Worm (Caenorhabditis elegans): ENCODE measurements around the gene ttr-42.

Gene ttr-42

DNA sequence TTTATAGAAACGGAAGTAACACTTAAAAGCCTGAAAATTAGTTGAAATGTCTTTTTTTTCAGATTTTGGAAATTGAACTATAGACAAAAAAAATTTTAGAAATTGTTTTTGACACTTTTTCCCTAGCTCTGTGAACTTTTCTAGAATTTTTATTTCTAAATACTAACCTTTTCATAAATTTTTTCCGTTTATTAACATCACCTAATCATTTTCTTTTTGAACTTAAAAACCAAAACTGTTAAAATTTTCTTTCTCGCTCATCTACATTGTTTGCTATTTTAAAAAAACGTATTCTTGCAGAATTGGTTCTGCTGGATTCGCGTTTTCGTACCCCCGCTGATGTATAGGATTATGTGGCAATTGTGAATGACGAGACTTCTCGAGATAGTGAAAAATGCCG lies 16.2 kb downstream of the ttr-42 start, which contains the start of the genes nhr-40 and T03G6.7:
nhr-40 (plus strand) TSS at position 301 of the 400 bp plus-strand sequence.
T03G6.7 (plus strand) TSS at position 337 of the 400 bp plus-strand sequence.
- TF ChIP-seq lin-15B (tag; optimal IDR thresholded peaks at IDR 0.05) (no peak), mdl-1 (tag; optimal IDR thresholded peaks at IDR 0.05) (no peak), aha-1 (tag) (peak; percentile 64), F26F4.8 (GFP tag; conservative IDR thresholded peaks at IDR 0.05) (no peak), nhr-77 (tag; optimal IDR thresholded peaks at IDR 0.05) (no peak)

DNA sequence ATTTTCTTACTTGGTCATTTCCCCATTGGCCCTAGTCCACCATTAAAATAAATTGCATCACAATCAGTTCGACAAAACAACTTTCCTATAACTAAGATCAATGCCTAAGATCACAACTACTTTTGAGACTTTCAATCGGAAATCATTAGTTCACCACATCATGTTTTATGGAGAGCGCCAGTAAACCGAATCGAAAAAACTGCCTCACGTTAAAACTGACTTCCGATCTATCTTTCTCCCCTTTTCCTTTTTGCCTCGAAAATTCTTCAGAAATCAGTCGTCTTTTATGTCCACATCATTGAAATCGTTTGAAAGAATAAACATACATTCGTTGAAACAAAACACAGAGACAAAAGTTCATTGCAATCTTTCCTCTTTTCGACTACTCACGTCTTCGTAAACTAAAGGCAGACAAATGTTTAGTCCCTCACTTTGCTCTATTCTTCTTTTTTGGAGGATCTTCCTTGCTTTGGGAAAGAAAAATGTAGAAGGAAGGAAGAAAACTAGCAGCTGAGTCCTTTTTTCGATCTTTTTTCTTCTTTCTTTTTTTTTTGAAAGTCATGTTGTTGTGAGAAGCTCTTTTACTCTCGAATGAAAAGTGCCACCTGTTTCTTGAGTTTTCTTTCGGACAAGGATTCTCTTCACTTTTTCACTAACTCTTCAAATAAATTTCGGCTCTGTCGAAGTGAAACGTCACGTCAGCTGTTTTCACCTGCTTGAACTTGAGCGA lies 17.6 kb downstream of the ttr-42 start:
- TF ChIP-seq zip-2 (tag; optimal IDR thresholded peaks at IDR 0.05) (no peak), hif-1 (tag; optimal IDR thresholded peaks at IDR 0.05) (peak in 1 of 2 experiments; percentile 7), snpc-1.2 (GFP tag; IDR thresholded peaks at IDR 0.05) (no peak), lsy-2 (tag; optimal IDR thresholded peaks at IDR 0.05) (peak in 1 of 2 experiments; percentile 43), vab-7 (GFP tag; IDR thresholded peaks at IDR 0.05) (no peak), ztf-7 (tag; optimal IDR thresholded peaks at IDR 0.05) (no peak), ceh-20 (GFP tag; IDR thresholded peaks at IDR 0.05) (peak; percentile 71), ztf-11 (tag; optimal IDR thresholded peaks at IDR 0.05) (no peak), nhr-11 (tag; optimal IDR thresholded peaks at IDR 0.05) (peak; percentile 31), hlh-11 (tag; optimal IDR thresholded peaks at IDR 0.05) (peak; percentile 63), ces-1 (GFP tag; optimal IDR thresholded peaks at IDR 0.05) (no peak), unc-130 (GFP tag; optimal IDR thresholded peaks at IDR 0.05) (no peak), F44E2.7 (GFP tag; IDR thresholded peaks at IDR 0.05) (no peak), madf-5 (GFP tag; IDR thresholded peaks at IDR 0.05) (no peak), daf-16 (GFP tag; optimal IDR thresholded peaks at IDR 0.05) (peak in 1 of 2 experiments; percentile 43), daf-16 (tag; optimal IDR thresholded peaks at IDR 0.05) (no peak), tag-97 (GFP tag; IDR thresholded peaks at IDR 0.05) (no peak), fkh-10 (GFP tag; optimal IDR thresholded peaks at IDR 0.05) (peak; percentile 14), jun-1 (tag; optimal IDR thresholded peaks at IDR 0.05) (no peak), mxl-2 (GFP tag; conservative IDR thresholded peaks at IDR 0.05) (no peak), zfp-2 (tag; optimal IDR thresholded peaks at IDR 0.05) (no peak), nhr-76 (tag; optimal IDR thresholded peaks at IDR 0.05) (no peak), hlh-30 (tag; optimal IDR thresholded peaks at IDR 0.05; ENCODE audit: insufficient read depth) (peak; percentile 39)

DNA sequence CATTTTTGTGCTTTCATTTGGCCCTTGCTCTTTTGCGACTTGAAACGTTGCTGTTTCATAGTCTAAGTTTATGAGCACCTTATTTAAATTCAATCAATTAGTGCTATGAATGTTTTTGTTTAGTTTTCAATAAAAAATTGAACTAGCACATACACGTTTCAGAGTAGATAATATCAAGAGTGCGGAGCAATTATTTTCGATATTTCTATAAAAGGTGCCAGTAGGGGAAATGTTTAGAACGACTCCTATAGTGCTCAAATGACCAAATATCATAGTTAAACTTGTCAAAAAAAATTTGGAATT lies 18.2 kb downstream of the ttr-42 start:
- TF ChIP-seq fos-1 (tag; optimal IDR thresholded peaks at IDR 0.05) (no peak), egl-27 (tag; optimal IDR thresholded peaks at IDR 0.05) (no peak), rbr-2 (tag; optimal IDR thresholded peaks at IDR 0.05) (no peak), dpl-1 (GFP tag; optimal IDR thresholded peaks at IDR 0.05) (no peak), ctbp-1 (GFP tag; IDR thresholded peaks at IDR 0.05) (no peak), D1046.2 (GFP tag; IDR thresholded peaks at IDR 0.05) (no peak), mxl-3 (GFP tag; optimal IDR thresholded peaks at IDR 0.05) (no peak), F37D6.2 (tag; optimal IDR thresholded peaks at IDR 0.05) (no peak), nhr-237 (tag; optimal IDR thresholded peaks at IDR 0.05) (no peak), spr-3 (GFP tag; optimal IDR thresholded peaks at IDR 0.05) (no peak), lim-7 (GFP tag; IDR thresholded peaks at IDR 0.05) (no peak), ceh-44 (GFP tag; IDR thresholded peaks at IDR 0.05) (no peak), F49E8.2 (tag; optimal IDR thresholded peaks at IDR 0.05; ENCODE audit: borderline replicate concordance) (no peak)

Measured in whole organism, L4 larva.